Worm (Caenorhabditis elegans): ENCODE results near the gene shw-3.
A peak's percentile ranks its signal among the peaks of the same experiment; 100 is the strongest.

Gene shw-3

DNA sequence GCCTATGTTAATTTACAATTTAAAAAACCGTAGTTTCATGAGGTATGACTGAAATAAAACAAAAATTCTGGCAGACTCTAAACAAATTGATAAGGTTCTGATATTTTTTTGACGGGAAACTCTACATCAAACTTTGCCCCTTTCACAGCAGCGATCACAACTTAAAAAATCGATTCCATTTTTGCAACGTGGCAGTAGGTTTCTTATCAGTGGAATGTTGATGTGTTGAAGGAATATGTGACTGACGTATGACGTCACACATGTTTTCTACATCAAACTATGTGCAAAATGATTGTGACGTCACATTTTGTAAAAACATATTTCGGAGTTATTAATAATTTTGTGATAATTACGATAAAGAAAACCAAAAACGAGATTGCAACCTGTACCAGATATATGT, 24.9 kb upstream of the shw-3 start (continued):
- no peak for TF ChIP-seq ama-1 (optimal IDR thresholded peaks at IDR 0.05)
- TF ChIP-seq cey-2 (tag; optimal IDR thresholded peaks at IDR 0.05; ENCODE audit: borderline replicate concordance, insufficient read depth) = no peak
- no peak for TF ChIP-seq Y5F2A.4 (GFP tag; optimal IDR thresholded peaks at IDR 0.05)
- no peak for TF ChIP-seq F44E2.7 (GFP tag; IDR thresholded peaks at IDR 0.05)
- no peak for TF ChIP-seq egl-27 (tag; optimal IDR thresholded peaks at IDR 0.05)
- peak; percentile 88 for TF ChIP-seq dve-1 (tag; optimal IDR thresholded peaks at IDR 0.05; ENCODE audit: insufficient read depth)
- no peak for TF ChIP-seq zfp-3 (GFP tag; conservative IDR thresholded peaks at IDR 0.05)

DNA sequence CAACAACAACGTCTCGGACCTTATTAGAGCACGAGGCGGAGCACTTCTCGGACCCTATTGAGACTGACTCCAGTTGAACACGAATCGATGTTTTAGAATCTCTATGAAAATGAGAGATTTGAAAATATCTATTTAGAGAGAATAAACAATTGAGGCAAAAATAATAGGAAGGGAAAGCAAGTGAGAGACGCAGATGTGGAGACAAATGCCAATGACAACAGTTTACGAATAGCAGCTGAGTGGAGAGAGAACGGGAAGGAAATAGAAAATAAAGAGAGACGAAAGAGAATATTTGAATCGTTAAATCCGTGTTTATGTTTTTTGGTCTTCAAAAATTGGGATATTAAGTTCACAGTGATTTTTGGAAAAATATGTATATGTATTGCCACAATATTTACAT, 22.9 kb upstream of the shw-3 start:
- TF ChIP-seq nhr-10 (tag; optimal IDR thresholded peaks at IDR 0.05) = peak; percentile 18
- TF ChIP-seq madf-9 (GFP tag; conservative IDR thresholded peaks at IDR 0.05) = no peak
- no peak for TF ChIP-seq ztf-7 (tag; optimal IDR thresholded peaks at IDR 0.05)
- no peak for TF ChIP-seq hif-1 (tag; optimal IDR thresholded peaks at IDR 0.05)
- TF ChIP-seq attf-4 (tag; optimal IDR thresholded peaks at IDR 0.05) = no peak
- no peak for TF ChIP-seq egl-27 (tag; optimal IDR thresholded peaks at IDR 0.05)
- TF ChIP-seq rbr-2 (tag; optimal IDR thresholded peaks at IDR 0.05) = peak; percentile 39
- peak; percentile 35; the same call in 1 of the 2 replicates for TF ChIP-seq dmd-6 (GFP tag; IDR thresholded peaks at IDR 0.05)
- TF ChIP-seq lin-39 (tag; optimal IDR thresholded peaks at IDR 0.05) = no peak
- TF ChIP-seq mdl-1 (tag; optimal IDR thresholded peaks at IDR 0.05) = peak in 1 of 2 experiments; percentile 34
- peak; percentile 26 for TF ChIP-seq nhr-11 (tag; optimal IDR thresholded peaks at IDR 0.05)
- TF ChIP-seq hlh-11 (tag; optimal IDR thresholded peaks at IDR 0.05) = peak; percentile 54
- no peak for TF ChIP-seq ceh-82 (tag; optimal IDR thresholded peaks at IDR 0.05)
- no peak for TF ChIP-seq daf-16 (GFP tag; optimal IDR thresholded peaks at IDR 0.05)
- peak; percentile 72 for TF ChIP-seq daf-16 (tag; optimal IDR thresholded peaks at IDR 0.05)
- TF ChIP-seq lir-3 (tag; optimal IDR thresholded peaks at IDR 0.05) = no peak
- no peak for TF ChIP-seq T26A8.4 (GFP tag; IDR thresholded peaks at IDR 0.05)
- no peak for TF ChIP-seq mxl-2 (GFP tag; conservative IDR thresholded peaks at IDR 0.05)
- no peak for TF ChIP-seq ceh-44 (GFP tag; IDR thresholded peaks at IDR 0.05)
- TF ChIP-seq snpc-1.2 (GFP tag; IDR thresholded peaks at IDR 0.05) = no peak
- peak; percentile 21 for TF ChIP-seq dve-1 (tag; optimal IDR thresholded peaks at IDR 0.05; ENCODE audit: insufficient read depth)
- no peak for TF ChIP-seq T20F7.1 (GFP tag; optimal IDR thresholded peaks at IDR 0.05)
- TF ChIP-seq ZK546.5 (tag; optimal IDR thresholded peaks at IDR 0.05) = no peak
- no peak for TF ChIP-seq tra-1 (GFP tag; IDR thresholded peaks at IDR 0.05)
- peak in 1 of 2 experiments; percentile 1 for TF ChIP-seq lsy-2 (tag; optimal IDR thresholded peaks at IDR 0.05)
- no peak for TF ChIP-seq skn-1 (tag; optimal IDR thresholded peaks at IDR 0.05)
- peak; percentile 18 for TF ChIP-seq nhr-28 (tag; optimal IDR thresholded peaks at IDR 0.05)
- TF ChIP-seq mep-1 (tag; optimal IDR thresholded peaks at IDR 0.05) = peak; percentile 27
- no peak for TF ChIP-seq F26F4.8 (GFP tag; conservative IDR thresholded peaks at IDR 0.05)
- TF ChIP-seq hmg-1.1 (GFP tag; IDR thresholded peaks at IDR 0.05) = peak; percentile 33; the same call in 1 of the 2 replicates
- TF ChIP-seq nhr-111 (GFP tag; optimal IDR thresholded peaks at IDR 0.05) = no peak
- TF ChIP-seq lin-13 (GFP tag; optimal IDR thresholded peaks at IDR 0.05) = peak; percentile 9
- TF ChIP-seq duxl-1 (tag; optimal IDR thresholded peaks at IDR 0.05; ENCODE audit: poor library complexity) = no peak

DNA sequence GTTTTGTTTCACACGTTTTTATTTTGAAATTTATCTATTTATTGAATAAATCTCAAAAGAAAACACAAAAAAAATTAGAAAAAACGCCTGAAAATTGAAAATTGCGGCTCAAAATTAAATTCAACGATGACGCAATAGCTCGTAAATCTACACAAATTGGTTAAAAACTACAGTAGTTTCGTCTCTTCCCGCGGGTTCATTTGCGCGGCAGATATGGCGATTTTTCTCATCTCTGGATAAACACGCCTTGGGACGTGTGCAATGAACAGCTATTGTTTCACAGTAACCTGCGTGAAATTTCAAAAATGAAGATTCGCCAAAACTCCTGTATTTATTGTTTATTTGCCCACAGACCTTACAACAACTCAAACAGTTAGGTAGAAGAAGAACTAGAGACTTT, 22.3 kb upstream of the shw-3 start:
- TF ChIP-seq nhr-102 (tag; optimal IDR thresholded peaks at IDR 0.05) (no peak), R02D3.7 (tag; optimal IDR thresholded peaks at IDR 0.05) (peak; percentile 43)
